Worm (Caenorhabditis elegans) whole organism, L2 larva: ENCODE data around the gene kel-3.

Experiments used
- C34F6.9 ChIP-seq: fragments of 150-350 bp; optimal IDR thresholded peaks from 2 replicates; lab custom pipeline; 2014; ENCODE audit warnings: missing biosample characterization, missing genetic modification characterization
- F13H6.1 ChIP-seq: sonication (generic microtip); optimal IDR thresholded peaks from 2 replicates; lab custom pipeline; 2016; ENCODE audit warnings: missing genetic modification characterization, missing compliant biosample characterization
- R02D3.7 ChIP-seq: fragments of 150-350 bp; optimal IDR thresholded peaks from 2 replicates; lab custom pipeline; 2014; ENCODE audit warnings: missing biosample characterization, missing genetic modification characterization
- ZK546.5 ChIP-seq: sonication (generic microtip); optimal IDR thresholded peaks from 2 replicates; lab custom pipeline; 2017; ENCODE audit warnings: missing biosample characterization, missing genetic modification characterization
- aly-2 ChIP-seq: fragments of 150-350 bp; optimal IDR thresholded peaks from 2 replicates; lab custom pipeline; 2014; ENCODE audit warnings: missing biosample characterization, missing genetic modification characterization
- ama-1 ChIP-seq: fragments of 150-350 bp; optimal IDR thresholded peaks from 2 replicates; lab custom pipeline; 2018; ENCODE audit warnings: inconsistent platforms
- blmp-1 ChIP-seq: sonication (generic microtip); optimal IDR thresholded peaks from 2 replicates; lab custom pipeline; 2017; ENCODE audit warnings: missing genetic modification characterization, mild to moderate bottlenecking, missing compliant biosample characterization, antibody characterized with exemption, moderate library complexity; ENCODE audit not compliant: insufficient read depth
- ceh-16 ChIP-seq: fragments of 150-350 bp; optimal IDR thresholded peaks from 2 replicates; lab custom pipeline; 2014; ENCODE audit warnings: missing biosample characterization, missing genetic modification characterization
- ceh-82 ChIP-seq: fragments of 150-350 bp; optimal IDR thresholded peaks from 2 replicates; lab custom pipeline; 2014; ENCODE audit warnings: missing biosample characterization, missing genetic modification characterization
- crh-2 ChIP-seq: sonication (generic microtip); optimal IDR thresholded peaks from 2 replicates; lab custom pipeline; 2017; ENCODE audit warnings: missing biosample characterization, missing genetic modification characterization
- dmd-4 ChIP-seq: sonication (generic microtip); optimal IDR thresholded peaks from 2 replicates; lab custom pipeline; 2017; ENCODE audit warnings: missing biosample characterization, missing genetic modification characterization
- elt-3 ChIP-seq: sonication (generic microtip); optimal IDR thresholded peaks from 2 replicates; lab custom pipeline; 2017; ENCODE audit warnings: missing biosample characterization, missing genetic modification characterization
- fos-1 ChIP-seq: fragments of 150-350 bp; optimal IDR thresholded peaks from 2 replicates; lab custom pipeline; 2014; ENCODE audit warnings: missing biosample characterization, missing genetic modification characterization
- gmeb-1 ChIP-seq: fragments of 150-350 bp; optimal IDR thresholded peaks from 2 replicates; lab custom pipeline; 2014; ENCODE audit warnings: missing biosample characterization, missing genetic modification characterization
- lin-11 ChIP-seq: fragments of 150-350 bp; sonication (generic microtip); optimal IDR thresholded peaks from 2 replicates; lab custom pipeline; 2014; ENCODE audit warnings: missing biosample characterization, missing genetic modification characterization, inconsistent platforms, mixed read lengths
- lin-13 ChIP-seq: fragments of 150-350 bp; optimal IDR thresholded peaks from 2 replicates; lab custom pipeline; 2014; ENCODE audit warnings: missing biosample characterization, missing genetic modification reagents, missing genetic modification characterization
- lsy-2 ChIP-seq, 2 experiments: fragments of 150-350 bp in 1 of 2; sonication (generic microtip) in 1 of 2; optimal IDR thresholded peaks; 2 replicates each; lab custom pipeline; 2014 to 2017; ENCODE audit warnings: missing biosample characterization in 2 of 2, missing genetic modification characterization in 2 of 2
- mab-5 ChIP-seq: fragments of 150-350 bp; optimal IDR thresholded peaks from 2 replicates; lab custom pipeline; 2014; ENCODE audit warnings: missing biosample characterization, missing genetic modification characterization
- mdl-1 ChIP-seq, 2 experiments: fragments of 150-350 bp in 1 of 2; sonication (generic microtip) in 1 of 2; optimal IDR thresholded peaks; 2 replicates each; lab custom pipeline; 2017; ENCODE audit warnings: missing biosample characterization in 2 of 2, missing genetic modification characterization in 2 of 2
- nhr-10 ChIP-seq: sonication (generic microtip); optimal IDR thresholded peaks from 2 replicates; lab custom pipeline; 2017; ENCODE audit warnings: missing biosample characterization, missing genetic modification characterization
- nhr-11 ChIP-seq: fragments of 150-350 bp; optimal IDR thresholded peaks from 2 replicates; lab custom pipeline; 2014; ENCODE audit warnings: missing biosample characterization, missing genetic modification characterization
- nhr-129 ChIP-seq: fragments of 150-350 bp; optimal IDR thresholded peaks from 2 replicates; lab custom pipeline; 2014; ENCODE audit warnings: missing biosample characterization, missing genetic modification characterization
- nhr-21 ChIP-seq: fragments of 150-350 bp; optimal IDR thresholded peaks from 2 replicates; lab custom pipeline; 2014; ENCODE audit warnings: missing biosample characterization, missing genetic modification characterization
- nhr-23 ChIP-seq: fragments of 150-350 bp; optimal IDR thresholded peaks from 2 replicates; lab custom pipeline; 2014; ENCODE audit warnings: missing biosample characterization, missing genetic modification reagents, missing genetic modification characterization
- nhr-25 ChIP-seq: fragments of 150-350 bp; sonication (generic microtip); optimal IDR thresholded peaks from 3 replicates; lab custom pipeline; 2014; ENCODE audit warnings: missing biosample characterization, missing genetic modification characterization
- nhr-6 ChIP-seq: fragments of 150-350 bp; optimal IDR thresholded peaks from 2 replicates; lab custom pipeline; 2014; ENCODE audit warnings: missing biosample characterization, missing genetic modification characterization
- nhr-77 ChIP-seq: fragments of 150-350 bp; optimal IDR thresholded peaks from 2 replicates; lab custom pipeline; 2014; ENCODE audit warnings: missing biosample characterization, missing genetic modification characterization
- peb-1 ChIP-seq: fragments of 150-350 bp; optimal IDR thresholded peaks from 2 replicates; lab custom pipeline; 2014; ENCODE audit warnings: missing biosample characterization, missing genetic modification characterization
- skn-1 ChIP-seq: sonication (generic microtip); optimal IDR thresholded peaks from 2 replicates; lab custom pipeline; 2017; ENCODE audit warnings: missing biosample characterization, missing genetic modification characterization
- sma-3 ChIP-seq: sonication (generic microtip); optimal IDR thresholded peaks from 2 replicates; lab custom pipeline; 2016; ENCODE audit warnings: missing genetic modification reagents, missing genetic modification characterization, missing compliant biosample characterization
- sma-9 ChIP-seq, 2 experiments: fragments of 150-350 bp in 1 of 2; sonication (generic microtip) in 1 of 2; optimal IDR thresholded peaks; 2 replicates each; lab custom pipeline; 2014 to 2016; ENCODE audit warnings: missing genetic modification characterization in 2 of 2, mild to moderate bottlenecking in 1 of 2, missing biosample characterization in 1 of 2, missing compliant biosample characterization in 1 of 2, missing genetic modification reagents in 1 of 2, moderate library complexity in 1 of 2
- snpc-4 ChIP-seq: fragments of 150-350 bp; optimal IDR thresholded peaks from 2 replicates; lab custom pipeline; 2014; ENCODE audit warnings: missing biosample characterization, missing genetic modification characterization
- unc-55 ChIP-seq: fragments of 150-350 bp; sonication (generic microtip); optimal IDR thresholded peaks from 3 replicates; lab custom pipeline; 2014; ENCODE audit warnings: missing biosample characterization, missing genetic modification reagents, missing genetic modification characterization
- unc-62 ChIP-seq: fragments of 150-350 bp; optimal IDR thresholded peaks from 2 replicates; lab custom pipeline; 2014; ENCODE audit warnings: missing biosample characterization, missing genetic modification reagents, missing genetic modification characterization
- zag-1 ChIP-seq: fragments of 150-350 bp; optimal IDR thresholded peaks from 2 replicates; lab custom pipeline; 2014; ENCODE audit warnings: missing biosample characterization, missing genetic modification characterization
- ztf-1 ChIP-seq: fragments of 200-800 bp; sonication (Bioruptor generic); conservative IDR thresholded peaks from 2 replicates; pipeline ENCODE4 v1.3.6; 2022; ENCODE audit warnings: missing genetic modification characterization, missing compliant biosample characterization

The kel-3 gene

DNA sequence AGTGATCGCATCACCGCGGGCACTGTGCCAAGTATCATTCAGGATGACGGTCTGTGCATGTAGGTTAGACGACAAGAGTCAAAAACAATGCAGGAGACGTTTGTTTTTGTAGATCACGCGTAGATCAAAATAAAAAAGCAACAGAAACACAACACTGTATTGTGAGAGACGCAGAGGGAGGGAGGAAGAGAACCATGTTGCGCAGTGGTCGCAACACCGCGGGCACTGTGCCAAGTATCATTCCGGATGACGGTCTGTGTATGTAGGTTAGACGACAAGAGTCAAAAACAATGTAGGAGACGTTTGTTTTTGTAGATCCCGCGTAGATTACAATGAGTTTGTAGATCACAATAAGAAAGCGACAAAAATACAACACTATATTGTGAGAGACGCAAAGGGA, 45.6 kb upstream of the kel-3 start:
- no peak for TF ChIP-seq elt-3 (tag; lab: Kevin White, UChicago)
- TF ChIP-seq nhr-10 (tag; lab: Kevin White, UChicago): no peak
- no peak for TF ChIP-seq fos-1
- no peak for TF ChIP-seq skn-1 (tag; lab: Kevin White, UChicago)
- TF ChIP-seq mdl-1 (tag; optimal IDR thresholded peaks at IDR 0.05; lab: Kevin White, UChicago): no peak
- TF ChIP-seq nhr-129 (tag; lab: Kevin White, UChicago): no peak
- no peak for TF ChIP-seq lin-11 (tag; lab: Kevin White, UChicago)
- TF ChIP-seq ama-1: no peak
- TF ChIP-seq lsy-2 (tag; optimal IDR thresholded peaks at IDR 0.05; lab: Kevin White, UChicago): no peak
- no peak for TF ChIP-seq ceh-16 (tag; lab: Kevin White, UChicago)
- TF ChIP-seq zag-1: no peak
- TF ChIP-seq F13H6.1: no peak
- TF ChIP-seq ceh-82 (tag; lab: Kevin White, UChicago): no peak
- TF ChIP-seq aly-2 (tag; lab: Kevin White, UChicago): no peak
- TF ChIP-seq, all 48 proteins: peak for 0

DNA sequence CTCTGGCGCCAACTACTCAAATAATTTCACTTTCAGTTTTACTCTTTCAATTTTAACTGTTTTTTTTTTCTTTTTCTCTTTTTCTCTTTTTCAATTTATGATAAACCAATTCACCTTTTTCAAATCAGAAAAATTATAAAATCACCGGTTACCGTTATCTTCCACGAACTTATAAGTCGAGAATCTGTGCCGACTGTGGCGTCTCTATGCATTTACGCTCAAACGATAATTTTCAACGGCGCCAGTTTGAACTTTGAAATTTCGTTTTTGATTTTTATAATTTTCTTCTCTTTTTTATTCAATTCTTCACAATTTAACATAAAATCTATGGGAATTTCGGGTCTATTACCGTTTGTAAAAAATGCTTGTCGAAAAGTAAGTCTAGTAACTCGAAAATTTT, 41.2 kb upstream of the kel-3 start, which contains the start of gene exo-1:
TSS of gene exo-1 (plus strand) at position 101 of the 400 bp plus-strand sequence.
- no peak for TF ChIP-seq ZK546.5 (tag; lab: Kevin White, UChicago)
- TF ChIP-seq fos-1: peak; percentile 63
- TF ChIP-seq zag-1: peak; percentile 1
- no peak for TF ChIP-seq ceh-82 (tag; lab: Kevin White, UChicago)
- TF ChIP-seq lin-13 (GFP tag; lab: Kevin White, UChicago): peak; percentile 75
- peak; percentile 21 for TF ChIP-seq blmp-1
- peak; percentile 91 for TF ChIP-seq gmeb-1
- no peak for TF ChIP-seq nhr-6 (tag; lab: Kevin White, UChicago)
- TF ChIP-seq sma-3 (GFP tag; lab: Kevin White, UChicago): peak; percentile 70
- peak; percentile 53 for TF ChIP-seq snpc-4
- peak; percentile 63 for TF ChIP-seq nhr-25 (tag; lab: Kevin White, UChicago)
- no peak for TF ChIP-seq peb-1 (tag; lab: Kevin White, UChicago)
- peak; percentile 87 for TF ChIP-seq unc-55 (GFP tag; lab: Kevin White, UChicago)
- no peak for TF ChIP-seq F13H6.1
- TF ChIP-seq sma-9 (GFP tag; optimal IDR thresholded peaks at IDR 0.05; lab: Kevin White, UChicago): peak; percentile 26
- no peak for TF ChIP-seq sma-9 (tag; optimal IDR thresholded peaks at IDR 0.05; lab: Kevin White, UChicago)
- no peak for TF ChIP-seq nhr-77 (tag; lab: Kevin White, UChicago)
- peak; percentile 41 for TF ChIP-seq C34F6.9 (tag; lab: Kevin White, UChicago)
- no peak for TF ChIP-seq ceh-16 (tag; lab: Kevin White, UChicago)
- TF ChIP-seq crh-2: peak; percentile 66
- TF ChIP-seq nhr-11 (tag; lab: Kevin White, UChicago): no peak
- peak in 1 of 2 experiments; percentile 77 for TF ChIP-seq lsy-2 (tag; optimal IDR thresholded peaks at IDR 0.05; lab: Kevin White, UChicago)
- TF ChIP-seq R02D3.7 (tag; lab: Kevin White, UChicago): no peak
- no peak for TF ChIP-seq unc-62 (GFP tag; lab: Kevin White, UChicago)
- no peak for TF ChIP-seq dmd-4 (tag; lab: Kevin White, UChicago)
- peak; percentile 70 for TF ChIP-seq nhr-129 (tag; lab: Kevin White, UChicago)
- TF ChIP-seq, all 48 proteins: peak for 14

DNA sequence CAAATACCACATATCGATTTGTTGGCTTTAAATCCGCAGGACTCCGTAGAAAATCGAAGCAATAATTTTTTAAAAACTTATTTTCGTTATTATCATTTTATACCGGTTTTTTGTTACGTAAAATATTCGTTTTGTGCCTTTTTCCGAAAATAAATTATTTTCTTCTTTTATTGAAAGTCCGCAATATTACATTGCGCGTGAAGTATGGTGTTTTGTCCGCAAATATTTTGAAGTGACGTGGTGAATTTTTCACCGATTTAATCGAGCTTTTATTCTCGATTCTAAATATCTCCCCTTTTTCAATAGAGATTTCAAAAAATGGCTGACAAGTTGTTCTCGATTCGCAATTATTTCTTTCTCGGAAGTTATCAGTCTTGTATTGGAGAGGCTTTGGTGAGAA, 38.6 kb upstream of the kel-3 start, which contains the start of gene cope-1:
TSS of gene cope-1 (plus strand) at position 229 of the 400 bp plus-strand sequence.
- TF ChIP-seq aly-2 (tag; lab: Kevin White, UChicago) (no peak), mab-5 (tag; lab: Kevin White, UChicago) (no peak), zag-1 (no peak), nhr-23 (tag; lab: Kevin White, UChicago) (no peak), gmeb-1 (peak; percentile 56), nhr-11 (tag; lab: Kevin White, UChicago) (no peak), nhr-21 (no peak), crh-2 (peak; percentile 75), lsy-2 (tag; optimal IDR thresholded peaks at IDR 0.05; lab: Kevin White, UChicago) (peak in 1 of 2 experiments; percentile 62), C34F6.9 (tag; lab: Kevin White, UChicago) (peak; percentile 51), unc-55 (GFP tag; lab: Kevin White, UChicago) (peak; percentile 25)

DNA sequence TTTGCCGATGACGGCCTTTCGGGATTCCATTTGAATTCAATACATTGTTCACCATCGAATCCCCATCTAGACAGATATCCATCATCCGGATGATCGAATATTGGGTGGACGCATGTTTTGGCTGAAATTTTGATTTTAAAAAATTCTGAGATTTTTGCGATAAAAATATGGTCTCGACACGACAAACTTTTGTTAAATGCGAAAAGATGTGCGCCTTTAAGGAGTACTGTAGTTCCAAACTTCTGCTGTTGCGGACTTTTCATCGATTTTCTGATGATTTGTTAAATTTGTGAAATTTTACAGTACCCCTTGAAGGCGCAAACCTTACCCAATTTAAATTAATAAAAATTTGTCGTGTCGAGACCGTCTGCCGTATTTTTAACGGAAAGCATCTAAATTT, 36.8 kb upstream of the kel-3 start:
- TF ChIP-seq ZK546.5 (tag; lab: Kevin White, UChicago): no peak
- no peak for TF ChIP-seq ztf-1 (GFP tag; lab: Robert Waterston, UW)
- no peak for TF ChIP-seq ama-1
- TF ChIP-seq lin-13 (GFP tag; lab: Kevin White, UChicago): no peak
